Fruit fly (Drosophila melanogaster) whole organism, embryonic: ENCODE results near the gene Ugt37B1.

Experiments used
- Awh ChIP-seq: fragments of 200-800 bp; sonication (Bioruptor generic); IDR thresholded peaks from 2 replicates; pipeline ENCODE4, ENCODE4 v1.3.6; 2022; ENCODE audit warnings: missing biosample characterization, missing genetic modification characterization
- Bdp1 ChIP-seq: fragments of 200-800 bp; sonication (Bioruptor generic); optimal IDR thresholded peaks from 3 replicates; lab custom pipeline; 2016; ENCODE audit warnings: missing biosample characterization, missing genetic modification characterization
- Blimp-1 ChIP-seq: fragments of 200-800 bp; sonication (Bioruptor generic); optimal IDR thresholded peaks from 3 replicates; lab custom pipeline; 2018; ENCODE audit warnings: missing biosample characterization, missing genetic modification characterization, mild to moderate bottlenecking, moderate library complexity, missing genetic modification reagents
- BtbVII ChIP-seq: fragments of 200-800 bp; sonication (Bioruptor generic); optimal IDR thresholded peaks from 3 replicates; lab custom pipeline; 2017; ENCODE audit warnings: missing biosample characterization, mild to moderate bottlenecking, missing genetic modification characterization
- CG10321 ChIP-seq: fragments of 200-800 bp; sonication (Bioruptor generic); IDR thresholded peaks from 2 replicates; pipeline ENCODE4 v1.3.6; 2022; ENCODE audit warnings: missing biosample characterization, missing genetic modification characterization
- CG10543 ChIP-seq: fragments of 200-800 bp; sonication (Bioruptor generic); optimal IDR thresholded peaks from 3 replicates; lab custom pipeline; 2017; ENCODE audit warnings: missing biosample characterization, mild to moderate bottlenecking, missing genetic modification characterization, moderate library complexity
- CG12071 ChIP-seq: fragments of 200-800 bp; sonication (Bioruptor generic); optimal IDR thresholded peaks from 3 replicates; lab custom pipeline; 2018; ENCODE audit warnings: missing biosample characterization, mild to moderate bottlenecking, missing genetic modification characterization
- CG12769 ChIP-seq: fragments of 200-800 bp; sonication (Bioruptor generic); optimal IDR thresholded peaks from 2 replicates; lab custom pipeline; 2019; ENCODE audit warnings: missing biosample characterization, mild to moderate bottlenecking, missing genetic modification characterization, moderate library complexity
- CG14710 ChIP-seq: fragments of 200-800 bp; sonication (Bioruptor generic); optimal IDR thresholded peaks from 3 replicates; lab custom pipeline; 2019; ENCODE audit warnings: missing biosample characterization, mild to moderate bottlenecking, missing genetic modification characterization, moderate library complexity
- CG15696 ChIP-seq: fragments of 200-800 bp; sonication (Bioruptor generic); optimal IDR thresholded peaks from 2 replicates; lab custom pipeline; 2019; ENCODE audit warnings: missing biosample characterization, mild to moderate bottlenecking, missing genetic modification characterization, moderate library complexity
- CG16779 ChIP-seq: fragments of 200-800 bp; sonication (Bioruptor generic); IDR thresholded peaks from 2 replicates; pipeline ENCODE4 v1.3.6; 2022; ENCODE audit warnings: missing biosample characterization, missing genetic modification characterization
- CG16863 ChIP-seq: fragments of 200-800 bp; sonication (Bioruptor generic); optimal IDR thresholded peaks from 3 replicates; lab custom pipeline; 2016; ENCODE audit warnings: missing biosample characterization, missing genetic modification characterization
- CG17361 ChIP-seq: fragments of 200-800 bp; sonication (Bioruptor generic); IDR thresholded peaks from 3 replicates; pipeline ENCODE4 v1.3.6; 2022; ENCODE audit warnings: missing biosample characterization, missing genetic modification characterization
- CG17385 ChIP-seq: fragments of 200-800 bp; sonication (Bioruptor generic); optimal IDR thresholded peaks from 3 replicates; lab custom pipeline; 2018; ENCODE audit warnings: missing biosample characterization, mild to moderate bottlenecking, missing genetic modification characterization
- CG17802 ChIP-seq: fragments of 200-800 bp; sonication (Bioruptor generic); optimal IDR thresholded peaks from 2 replicates; lab custom pipeline; 2018; ENCODE audit warnings: missing biosample characterization, mild to moderate bottlenecking, missing genetic modification characterization, moderate library complexity
- CG1792 ChIP-seq: fragments of 200-800 bp; sonication (Bioruptor generic); optimal IDR thresholded peaks from 2 replicates; lab custom pipeline; 2016; ENCODE audit warnings: missing biosample characterization, missing genetic modification characterization
- CG2202 ChIP-seq: fragments of 200-800 bp; sonication (Bioruptor generic); optimal IDR thresholded peaks from 2 replicates; lab custom pipeline; 2018; ENCODE audit warnings: missing biosample characterization, mild to moderate bottlenecking, missing genetic modification characterization
- CG3163 ChIP-seq: fragments of 200-800 bp; sonication (Bioruptor generic); optimal IDR thresholded peaks from 3 replicates; lab custom pipeline; 2016; ENCODE audit warnings: missing biosample characterization, missing genetic modification characterization
- CG3407 ChIP-seq: fragments of 200-800 bp; sonication (Bioruptor generic); optimal IDR thresholded peaks from 2 replicates; lab custom pipeline; 2018; ENCODE audit warnings: missing biosample characterization, mild to moderate bottlenecking, missing genetic modification characterization
- CG4854 ChIP-seq: fragments of 200-800 bp; sonication (Bioruptor generic); optimal IDR thresholded peaks from 2 replicates; lab custom pipeline; 2016; ENCODE audit warnings: missing biosample characterization, missing genetic modification characterization, inconsistent platforms
- CG5245 ChIP-seq: fragments of 200-800 bp; sonication (Bioruptor generic); optimal IDR thresholded peaks from 3 replicates; lab custom pipeline; 2016; ENCODE audit warnings: missing biosample characterization, missing genetic modification characterization
- CG7357 ChIP-seq: fragments of 200-800 bp; sonication (Bioruptor generic); IDR thresholded peaks from 3 replicates; pipeline ENCODE4 v1.3.6; 2022; ENCODE audit warnings: missing biosample characterization, missing genetic modification characterization
- CG8281 ChIP-seq: fragments of 200-800 bp; sonication (Bioruptor generic); optimal IDR thresholded peaks from 2 replicates; lab custom pipeline; 2018; ENCODE audit warnings: missing biosample characterization, mild to moderate bottlenecking, missing genetic modification characterization, moderate library complexity
- CG9932 ChIP-seq: fragments of 200-800 bp; sonication (Bioruptor generic); IDR thresholded peaks from 2 replicates; pipeline ENCODE4 v1.3.6; 2022; ENCODE audit warnings: missing biosample characterization, missing genetic modification characterization
- CTCF ChIP-seq: fragments of 200-800 bp; sonication (Bioruptor generic); optimal IDR thresholded peaks from 2 replicates; lab custom pipeline; 2017; ENCODE audit warnings: missing biosample characterization, mild to moderate bottlenecking, missing genetic modification characterization, moderate library complexity
- HLH3B ChIP-seq: fragments of 200-800 bp; sonication (Bioruptor generic); IDR thresholded peaks from 2 replicates; pipeline ENCODE4 v1.3.6; 2022; ENCODE audit warnings: missing biosample characterization, missing genetic modification characterization
- HmgZ ChIP-seq: fragments of 200-800 bp; sonication (Bioruptor generic); optimal IDR thresholded peaks from 2 replicates; lab custom pipeline; 2018; ENCODE audit warnings: missing biosample characterization, mild to moderate bottlenecking, missing genetic modification characterization
- Jarid2 ChIP-seq: fragments of 200-800 bp; sonication (Bioruptor generic); optimal IDR thresholded peaks from 3 replicates; lab custom pipeline; 2017; ENCODE audit warnings: mild to moderate bottlenecking, missing biosample characterization, missing genetic modification reagents, missing genetic modification characterization
- MESR4 ChIP-seq: fragments of 200-800 bp; sonication (Bioruptor generic); optimal IDR thresholded peaks from 2 replicates; lab custom pipeline; 2018; ENCODE audit warnings: missing biosample characterization, mild to moderate bottlenecking, missing genetic modification characterization, moderate library complexity
- MTF-1 ChIP-seq: fragments of 200-800 bp; sonication (Bioruptor generic); optimal IDR thresholded peaks from 2 replicates; lab custom pipeline; 2018; ENCODE audit warnings: missing biosample characterization, mild to moderate bottlenecking, missing genetic modification characterization, borderline replicate concordance
- Med ChIP-seq: fragments of 200-800 bp; sonication (Bioruptor generic); peaks from one replicate; lab custom pipeline; 2016; ENCODE audit warnings: missing biosample characterization, missing genetic modification characterization, mild to moderate bottlenecking, inconsistent platforms, moderate library complexity
- PHDP ChIP-seq: fragments of 200-800 bp; sonication (Bioruptor generic); optimal IDR thresholded peaks from 3 replicates; lab custom pipeline; 2018; ENCODE audit warnings: missing biosample characterization, mild to moderate bottlenecking, missing genetic modification characterization, moderate library complexity
- Pdp1 ChIP-seq, 2 experiments: fragments of 200-800 bp; sonication (Bioruptor generic); optimal IDR thresholded peaks; 3 replicates each; lab custom pipeline; 2016; ENCODE audit warnings: missing biosample characterization in 2 of 2, missing genetic modification characterization in 2 of 2, mild to moderate bottlenecking in 1 of 2, moderate library complexity in 1 of 2
- Poxn ChIP-seq: fragments of 200-800 bp; sonication (Bioruptor generic); IDR thresholded peaks from 2 replicates; pipeline ENCODE4 v1.3.6; 2022; ENCODE audit warnings: missing biosample characterization, missing genetic modification characterization
- ac ChIP-seq: fragments of 200-800 bp; sonication (Bioruptor generic); optimal IDR thresholded peaks from 3 replicates; lab custom pipeline; 2017; ENCODE audit warnings: missing biosample characterization, mild to moderate bottlenecking, missing genetic modification characterization
- bsh ChIP-seq, 2 experiments: fragments of 200-800 bp; sonication (Bioruptor generic); optimal IDR thresholded peaks; 2 replicates each; lab custom pipeline; 2017 to 2018; ENCODE audit warnings: mild to moderate bottlenecking in 2 of 2, missing biosample characterization in 2 of 2, missing genetic modification characterization in 2 of 2, moderate library complexity in 1 of 2
- dmrt11E ChIP-seq: fragments of 200-800 bp; sonication (Bioruptor generic); optimal IDR thresholded peaks from 3 replicates; lab custom pipeline; 2018; ENCODE audit warnings: missing biosample characterization, mild to moderate bottlenecking, missing genetic modification characterization, moderate library complexity
- fd96Cb ChIP-seq: fragments of 200-800 bp; sonication (Bioruptor generic); optimal IDR thresholded peaks from 2 replicates; lab custom pipeline; 2018; ENCODE audit warnings: missing biosample characterization, mild to moderate bottlenecking, missing genetic modification characterization, moderate library complexity
- hbn ChIP-seq: fragments of 200-800 bp; sonication (Bioruptor generic); IDR thresholded peaks from 2 replicates; pipeline ENCODE4 v1.3.6; 2022; ENCODE audit warnings: missing biosample characterization, missing genetic modification characterization; ENCODE audit not compliant: partially characterized antibody
- insv ChIP-seq, 2 experiments: fragments of 200-800 bp; sonication (Bioruptor generic); optimal IDR thresholded peaks; 3 replicates each; lab custom pipeline; 2016 to 2018; ENCODE audit warnings: missing biosample characterization in 2 of 2, missing genetic modification characterization in 2 of 2
- kah ChIP-seq: fragments of 200-800 bp; sonication (Bioruptor generic); optimal IDR thresholded peaks from 2 replicates; lab custom pipeline; 2018; ENCODE audit warnings: missing biosample characterization, mild to moderate bottlenecking, missing genetic modification characterization
- maf-S ChIP-seq: fragments of 200-800 bp; sonication (Bioruptor generic); optimal IDR thresholded peaks from 2 replicates; lab custom pipeline; 2016; ENCODE audit warnings: missing biosample characterization, missing genetic modification characterization
- p53 ChIP-seq: fragments of 200-800 bp; sonication (Bioruptor generic); optimal IDR thresholded peaks from 2 replicates; lab custom pipeline; 2016; ENCODE audit warnings: missing biosample characterization, missing genetic modification characterization
- sens-2 ChIP-seq: fragments of 200-800 bp; sonication (Bioruptor generic); IDR thresholded peaks from 2 replicates; pipeline ENCODE4 v1.3.6; 2022; ENCODE audit warnings: missing biosample characterization, missing genetic modification characterization
- tll ChIP-seq, 2 experiments: fragments of 200-800 bp in 1 of 2; fragments of >200 bp in 1 of 2; sonication (Bioruptor generic) in 1 of 2; optimal IDR thresholded peaks; 2 replicates each; lab custom pipeline; 2017 to 2019; ENCODE audit warnings: missing biosample characterization in 2 of 2, missing genetic modification characterization in 2 of 2, mild to moderate bottlenecking in 1 of 2, moderate library complexity in 1 of 2
- unc-4 ChIP-seq: fragments of 200-800 bp; sonication (Bioruptor generic); IDR thresholded peaks from 2 replicates; pipeline ENCODE4 v1.3.6; 2022; ENCODE audit warnings: missing biosample characterization, missing genetic modification characterization; ENCODE audit not compliant: partially characterized antibody
- vfl ChIP-seq: fragments of 200-800 bp; sonication (Bioruptor generic); optimal IDR thresholded peaks from 2 replicates; lab custom pipeline; 2016; ENCODE audit warnings: missing biosample characterization, missing genetic modification characterization
- wek ChIP-seq: fragments of 200-800 bp; sonication (Bioruptor generic); optimal IDR thresholded peaks from 3 replicates; lab custom pipeline; 2018; ENCODE audit warnings: missing biosample characterization, mild to moderate bottlenecking, missing genetic modification characterization, moderate library complexity
- zf30C ChIP-seq: fragments of 200-800 bp; sonication (Bioruptor generic); optimal IDR thresholded peaks from 3 replicates; lab custom pipeline; 2018; ENCODE audit warnings: missing biosample characterization, mild to moderate bottlenecking, missing genetic modification characterization

Gene Ugt37B1

dm6 chr2L:6252258-6253004 is 27.6 kb downstream of the Ugt37B1 start:
- TF ChIP-seq kah (GFP tag; lab: Kevin White, UChicago) (no peak), tll (GFP tag; optimal IDR thresholded peaks at IDR 0.05; lab: Kevin White, UChicago) (no peak), CG14710 (peak; percentile 22), Blimp-1 (GFP tag; lab: Kevin White, UChicago) (no peak), HLH3B (GFP tag; lab: Robert Waterston, UW) (no peak; the same call in 1 of the 2 replicates), CG7357 (GFP tag; lab: Robert Waterston, UW) (no peak), Jarid2 (GFP tag; lab: Kevin White, UChicago) (peak; percentile 41), dmrt11E (tag; lab: Kevin White, UChicago) (peak; percentile 28), CG4854 (GFP tag; lab: Kevin White, UChicago) (no peak), CG17361 (0 out of 3 replicates have a peak, but pooled peaks have one; percentile 18), CG16863 (GFP tag; lab: Kevin White, UChicago) (no peak), CG2202 (peak; percentile 38), wek (GFP tag; lab: Kevin White, UChicago) (peak; percentile 52), CG1792 (GFP tag; lab: Kevin White, UChicago) (peak; percentile 4), CG10543 (GFP tag; lab: Kevin White, UChicago) (peak; percentile 27), zf30C (GFP tag; lab: Kevin White, UChicago) (no peak), ac (peak; percentile 36), bsh (GFP tag; optimal IDR thresholded peaks at IDR 0.05; lab: Kevin White, UChicago) (peak; percentile 7 to 17), CG8281 (tag; lab: Kevin White, UChicago) (no peak), Pdp1 (GFP tag; optimal IDR thresholded peaks at IDR 0.05; lab: Kevin White, UChicago) (peak in 1 of 2 experiments; percentile 65), insv (GFP tag; optimal IDR thresholded peaks at IDR 0.05; lab: Kevin White, UChicago) (no peak), CG16779 (no peak), CG3407 (GFP tag; lab: Kevin White, UChicago) (peak; percentile 35), Bdp1 (GFP tag; lab: Kevin White, UChicago) (no peak), CTCF (GFP tag; lab: Kevin White, UChicago) (no peak), HmgZ (tag; lab: Kevin White, UChicago) (no peak), unc-4 (GFP tag; lab: Robert Waterston, UW) (no peak), CG12769 (tag; lab: Kevin White, UChicago) (no peak), CG15696 (tag; lab: Kevin White, UChicago) (peak; percentile 63), p53 (GFP tag; lab: Kevin White, UChicago) (no peak), CG10321 (GFP tag; lab: Robert Waterston, UW) (no peak), maf-S (no peak), Poxn (GFP tag; lab: Robert Waterston, UW) (no peak), CG5245 (GFP tag; lab: Kevin White, UChicago) (no peak), CG17802 (tag; lab: Kevin White, UChicago) (no peak), CG12071 (GFP tag; lab: Kevin White, UChicago) (no peak), Awh (GFP tag; lab: Robert Waterston, UW) (peak; percentile 49; the same call in 1 of the 2 replicates), PHDP (peak; percentile 0), MTF-1 (peak; percentile 24), CG17385 (GFP tag; lab: Kevin White, UChicago) (peak; percentile 2), CG9932 (no peak), Med (GFP tag; lab: Kevin White, UChicago) (peak; percentile 17), fd96Cb (tag; lab: Kevin White, UChicago) (no peak), CG3163 (GFP tag; lab: Kevin White, UChicago) (peak; percentile 97), vfl (GFP tag; lab: Kevin White, UChicago) (no peak), sens-2 (no peak), MESR4 (GFP tag; lab: Kevin White, UChicago) (no peak), hbn (GFP tag; lab: Robert Waterston, UW) (no peak), BtbVII (peak; percentile 15)
